Fruit fly (Drosophila melanogaster) whole organism, wandering third instar larva: Measurements from ENCODE around the gene GluProRS.

Source experiments
- Dfd ChIP-seq: fragments of >200 bp; optimal IDR thresholded peaks from 2 replicates; lab custom pipeline; 2017; ENCODE audit warnings: missing biosample characterization, missing genetic modification characterization
- Jra ChIP-seq: sonication (Bioruptor generic); optimal IDR thresholded peaks from 2 replicates; lab custom pipeline; 2016; ENCODE audit warnings: missing biosample characterization, missing genetic modification characterization

dm6 chr3R:23919366-23919765 is 38.8 kb downstream of the GluProRS start:
- TF ChIP-seq Jra (GFP tag; lab: Kevin White, UChicago) (no peak), Dfd (GFP tag; lab: Kevin White, UChicago) (no peak)
